Worm (Caenorhabditis elegans): ENCODE results near the gene zyx-1.

- TF ChIP-seq tra-4 (tag; optimal IDR thresholded peaks at IDR 0.05) (no peak), B0310.2 (tag; optimal IDR thresholded peaks at IDR 0.05) (no peak), hmbx-1 (tag; optimal IDR thresholded peaks at IDR 0.05) (no peak), ama-1 (optimal IDR thresholded peaks at IDR 0.05) (no peak), ceh-36 (tag; optimal IDR thresholded peaks at IDR 0.05) (no peak), flt-1 (GFP tag; IDR thresholded peaks at IDR 0.05) (no peak), scrt-1 (GFP tag; IDR thresholded peaks at IDR 0.05) (no peak), F13C5.2 (tag; optimal IDR thresholded peaks at IDR 0.05) (no peak), tbx-11 (GFP tag; IDR thresholded peaks at IDR 0.05) (no peak), tbx-37 (GFP tag; conservative IDR thresholded peaks at IDR 0.05) (no peak), ceh-13 (GFP tag; optimal IDR thresholded peaks at IDR 0.05) (no peak), hnd-1 (tag; optimal IDR thresholded peaks at IDR 0.05) (no peak), pes-1 (GFP tag; IDR thresholded peaks at IDR 0.05) (no peak)
These were observed 6.7 kb upstream of the zyx-1 start for ce11 chrII:13050050-13050449.
